Fruit fly (Drosophila melanogaster) S2 (cell line): ENCODE measurements around the gene CG1324.

ENCODE experiments used
- CG8478 ChIP-seq: fragments of >200 bp; optimal IDR thresholded peaks from 2 replicates; lab custom pipeline; 2018
- CTCF ChIP-seq, 2 experiments: fragments of >200 bp; optimal IDR thresholded peaks; 2 replicates each; lab custom pipeline; 2018

- TF ChIP-seq CTCF (optimal IDR thresholded peaks at IDR 0.05; lab: Kevin White, UChicago) (no peak), CG8478 (no peak)
These were observed 12.6 kb downstream of the CG1324 start for dm6 chrX:20723207-20723606.
